Worm (Caenorhabditis elegans): ENCODE measurements around the gene clec-68.

Gene clec-68

ce11 chrIV:3902955-3903354, 23.3 kb upstream of the clec-68 start, which contains the start of gene F56D6.6:
F56D6.6 (plus strand) TSS chrIV:3903255.
- TF ChIP-seq lin-39 (tag; optimal IDR thresholded peaks at IDR 0.05) (no peak), nhr-25 (tag; optimal IDR thresholded peaks at IDR 0.05) (no peak), nhr-6 (tag; optimal IDR thresholded peaks at IDR 0.05) (no peak), Y55F3AM.14 (GFP tag; optimal IDR thresholded peaks at IDR 0.05) (no peak), F13H6.1 (tag; optimal IDR thresholded peaks at IDR 0.05) (no peak), C34F6.9 (tag; optimal IDR thresholded peaks at IDR 0.05) (no peak), ztf-1 (GFP tag; conservative IDR thresholded peaks at IDR 0.05) (no peak), nhr-23 (tag; optimal IDR thresholded peaks at IDR 0.05) (no peak), sem-4 (tag; optimal IDR thresholded peaks at IDR 0.05) (no peak), nhr-129 (tag; optimal IDR thresholded peaks at IDR 0.05) (no peak), nhr-237 (tag; optimal IDR thresholded peaks at IDR 0.05) (no peak), unc-55 (GFP tag; optimal IDR thresholded peaks at IDR 0.05) (no peak), egl-27 (tag; optimal IDR thresholded peaks at IDR 0.05) (no peak), ama-1 (optimal IDR thresholded peaks at IDR 0.05) (no peak), ZK546.5 (tag; optimal IDR thresholded peaks at IDR 0.05) (no peak), unc-39 (tag; optimal IDR thresholded peaks at IDR 0.05) (no peak), crh-2 (tag; optimal IDR thresholded peaks at IDR 0.05) (no peak)

- TF ChIP-seq Y55F3AM.14 (GFP tag; optimal IDR thresholded peaks at IDR 0.05) (no peak), snpc-4 (tag; optimal IDR thresholded peaks at IDR 0.05) (no peak), lin-39 (tag; optimal IDR thresholded peaks at IDR 0.05) (no peak), peb-1 (tag; optimal IDR thresholded peaks at IDR 0.05) (no peak), crh-2 (tag; optimal IDR thresholded peaks at IDR 0.05) (no peak)
Measured at ce11 chrIV:3904620-3905019, 21.6 kb upstream of the clec-68 start, which contains the start of gene F56D6.21. F56D6.21 (plus strand) TSS chrIV:3904920.

- no peak for TF ChIP-seq blmp-1 (tag; optimal IDR thresholded peaks at IDR 0.05; ENCODE audit: insufficient read depth)
- no peak for TF ChIP-seq lsy-2 (tag; optimal IDR thresholded peaks at IDR 0.05)
- no peak for TF ChIP-seq elt-3 (tag; optimal IDR thresholded peaks at IDR 0.05)
- no peak for TF ChIP-seq egl-27 (tag; optimal IDR thresholded peaks at IDR 0.05)
- TF ChIP-seq gmeb-1 (tag; optimal IDR thresholded peaks at IDR 0.05), result no peak
- no peak for TF ChIP-seq peb-1 (tag; optimal IDR thresholded peaks at IDR 0.05)
- TF ChIP-seq nhr-237 (tag; optimal IDR thresholded peaks at IDR 0.05), result no peak
- TF ChIP-seq ceh-82 (tag; optimal IDR thresholded peaks at IDR 0.05), result no peak
- no peak for TF ChIP-seq F13H6.1 (tag; optimal IDR thresholded peaks at IDR 0.05)
- no peak for TF ChIP-seq alr-1 (tag; optimal IDR thresholded peaks at IDR 0.05)
- TF ChIP-seq nhr-77 (tag; optimal IDR thresholded peaks at IDR 0.05), result no peak
- no peak for TF ChIP-seq mbf-1 (tag; optimal IDR thresholded peaks at IDR 0.05)
Measured at ce11 chrIV:3906393-3906792, 19.8 kb upstream of the clec-68 start, which contains the start of gene F56D6.11. F56D6.11 (minus strand) TSS chrIV:3906493.

- TF ChIP-seq ztf-11 (tag; optimal IDR thresholded peaks at IDR 0.05) (no peak), nhr-10 (tag; optimal IDR thresholded peaks at IDR 0.05) (no peak), nhr-6 (tag; optimal IDR thresholded peaks at IDR 0.05) (no peak), ceh-82 (tag; optimal IDR thresholded peaks at IDR 0.05) (no peak)
Measured at ce11 chrIV:3907506-3908188, 18.6 kb upstream of the clec-68 start, which contains the start of the genes F56D6.22 and F56D6.12. F56D6.22 (minus strand) TSS chrIV:3907606. F56D6.12 (plus strand) TSS chrIV:3908138.

- TF ChIP-seq ztf-1 (GFP tag; conservative IDR thresholded peaks at IDR 0.05), result no peak
- no peak for TF ChIP-seq gmeb-1 (tag; optimal IDR thresholded peaks at IDR 0.05)
- TF ChIP-seq ceh-16 (tag; optimal IDR thresholded peaks at IDR 0.05), result no peak
- no peak for TF ChIP-seq sem-4 (tag; optimal IDR thresholded peaks at IDR 0.05)
- no peak for TF ChIP-seq ZK546.5 (tag; optimal IDR thresholded peaks at IDR 0.05)
- no peak for TF ChIP-seq nhr-6 (tag; optimal IDR thresholded peaks at IDR 0.05)
- TF ChIP-seq unc-39 (tag; optimal IDR thresholded peaks at IDR 0.05), result no peak
- no peak for TF ChIP-seq Y55F3AM.14 (GFP tag; optimal IDR thresholded peaks at IDR 0.05)
- TF ChIP-seq ztf-11 (tag; optimal IDR thresholded peaks at IDR 0.05), result no peak
- no peak for TF ChIP-seq skn-1 (tag; optimal IDR thresholded peaks at IDR 0.05)
- TF ChIP-seq nhr-77 (tag; optimal IDR thresholded peaks at IDR 0.05), result no peak
- TF ChIP-seq peb-1 (tag; optimal IDR thresholded peaks at IDR 0.05), result no peak
- no peak for TF ChIP-seq alr-1 (tag; optimal IDR thresholded peaks at IDR 0.05)
- TF ChIP-seq F13H6.1 (tag; optimal IDR thresholded peaks at IDR 0.05), result no peak
- no peak for TF ChIP-seq mab-5 (tag; optimal IDR thresholded peaks at IDR 0.05)
- TF ChIP-seq lin-11 (tag; optimal IDR thresholded peaks at IDR 0.05), result no peak
- no peak for TF ChIP-seq elt-3 (tag; optimal IDR thresholded peaks at IDR 0.05)
- no peak for TF ChIP-seq nhr-21 (tag; optimal IDR thresholded peaks at IDR 0.05)
- no peak for TF ChIP-seq zag-1 (tag; optimal IDR thresholded peaks at IDR 0.05)
Measured at ce11 chrIV:3909114-3909513, 17.1 kb upstream of the clec-68 start, which contains the start of gene F56D6.13. F56D6.13 (plus strand) TSS chrIV:3909414.
